Worm (Caenorhabditis elegans) whole organism, L4 larva: ENCODE data around the gene xtr-1.

ENCODE experiments used
- F26F4.8 ChIP-seq: fragments of 200-800 bp; sonication (Bioruptor generic); conservative IDR thresholded peaks from 2 replicates; pipeline ENCODE4 v1.3.6; 2022; ENCODE audit warnings: missing genetic modification characterization, missing compliant biosample characterization
- F37D6.2 ChIP-seq: sonication (generic microtip); optimal IDR thresholded peaks from 2 replicates; lab custom pipeline; 2016; ENCODE audit warnings: mild to moderate bottlenecking, missing genetic modification characterization, missing compliant biosample characterization
- F44E2.7 ChIP-seq: fragments of 200-800 bp; sonication (Bioruptor generic); IDR thresholded peaks from 2 replicates; pipeline ENCODE4 v2.1.2; 2022; ENCODE audit warnings: missing genetic modification characterization, missing compliant biosample characterization
- T20F7.1 ChIP-seq: fragments of 200-800 bp; sonication (Bioruptor generic); optimal IDR thresholded peaks from 2 replicates; lab custom pipeline; 2018; ENCODE audit warnings: mild to moderate bottlenecking, missing genetic modification characterization, missing compliant biosample characterization
- T26A8.4 ChIP-seq: fragments of 200-800 bp; sonication (Bioruptor generic); IDR thresholded peaks from 2 replicates; pipeline ENCODE4 v1.3.6; 2022; ENCODE audit warnings: missing genetic modification characterization, missing compliant biosample characterization
- Y105C5A.15 ChIP-seq: fragments of 200-800 bp; sonication (Bioruptor generic); IDR thresholded peaks from 2 replicates; pipeline ENCODE4 v1.3.6; 2022; ENCODE audit warnings: missing genetic modification characterization, missing compliant biosample characterization
- Y5F2A.4 ChIP-seq: fragments of 200-800 bp; sonication (Bioruptor generic); optimal IDR thresholded peaks from 2 replicates; lab custom pipeline; 2018; ENCODE audit warnings: mild to moderate bottlenecking, missing genetic modification characterization, missing compliant biosample characterization
- aha-1 ChIP-seq: fragments of 150-350 bp; peaks from one replicate; lab custom pipeline; 2014; ENCODE audit warnings: missing biosample characterization, missing genetic modification characterization
- aly-2 ChIP-seq: sonication (generic microtip); optimal IDR thresholded peaks from 2 replicates; lab custom pipeline; 2018; ENCODE audit warnings: missing biosample characterization, missing genetic modification characterization
- ama-1 ChIP-seq: fragments of 150-350 bp; optimal IDR thresholded peaks from 2 replicates; lab custom pipeline; 2014; ENCODE audit warnings: inconsistent platforms, mixed read lengths
- ceh-20 ChIP-seq: fragments of 200-800 bp; sonication (Bioruptor generic); IDR thresholded peaks from 2 replicates; pipeline ENCODE4 v1.3.6; 2022; ENCODE audit warnings: missing genetic modification reagents, missing genetic modification characterization, missing compliant biosample characterization
- daf-12 ChIP-seq: fragments of 150-350 bp; optimal IDR thresholded peaks from 2 replicates; lab custom pipeline; 2014; ENCODE audit warnings: missing biosample characterization, missing genetic modification reagents, missing genetic modification characterization
- dmd-6 ChIP-seq: fragments of 200-800 bp; sonication (Bioruptor generic); IDR thresholded peaks from 2 replicates; pipeline ENCODE4 v1.3.6; 2022; ENCODE audit warnings: missing genetic modification reagents, missing genetic modification characterization, missing compliant biosample characterization
- fos-1 ChIP-seq: fragments of 150-350 bp; optimal IDR thresholded peaks from 2 replicates; lab custom pipeline; 2014; ENCODE audit warnings: missing biosample characterization, missing genetic modification characterization
- gei-8 ChIP-seq: fragments of 200-800 bp; sonication (Bioruptor generic); optimal IDR thresholded peaks from 2 replicates; lab custom pipeline; 2018; ENCODE audit warnings: mild to moderate bottlenecking, missing genetic modification characterization, missing compliant biosample characterization
- hif-1 ChIP-seq, 2 experiments: sonication (generic microtip); optimal IDR thresholded peaks; 2 replicates each; lab custom pipeline; 2016 to 2017; ENCODE audit warnings: missing compliant biosample characterization in 2 of 2, missing genetic modification characterization in 2 of 2, missing genetic modification reagents in 2 of 2, missing genotype in 2 of 2, mild to moderate bottlenecking in 1 of 2
- jun-1 ChIP-seq: fragments of 150-350 bp; optimal IDR thresholded peaks from 2 replicates; lab custom pipeline; 2014; ENCODE audit warnings: missing biosample characterization, missing genetic modification reagents, missing genetic modification characterization
- lin-13 ChIP-seq: fragments of 150-350 bp; optimal IDR thresholded peaks from 2 replicates; lab custom pipeline; 2014; ENCODE audit warnings: missing biosample characterization, missing genetic modification reagents, missing genetic modification characterization
- lin-15B ChIP-seq: fragments of 150-350 bp; sonication (generic microtip); optimal IDR thresholded peaks from 3 replicates; lab custom pipeline; 2014; ENCODE audit warnings: missing biosample characterization, missing genetic modification characterization
- lin-29 ChIP-seq: fragments of 200-800 bp; sonication (Bioruptor generic); IDR thresholded peaks from 2 replicates; pipeline ENCODE4 v1.3.6; 2022; ENCODE audit warnings: missing genetic modification reagents, missing genetic modification characterization, missing compliant biosample characterization
- lin-38 ChIP-seq: fragments of 200-800 bp; sonication (Bioruptor generic); IDR thresholded peaks from 2 replicates; pipeline ENCODE4 v1.3.6; 2022; ENCODE audit warnings: missing genetic modification reagents, missing genetic modification characterization, missing compliant biosample characterization
- lin-39 ChIP-seq: fragments of 150-350 bp; optimal IDR thresholded peaks from 2 replicates; lab custom pipeline; 2014; ENCODE audit warnings: missing biosample characterization, missing genetic modification reagents, missing genetic modification characterization
- madf-9 ChIP-seq: fragments of 200-800 bp; sonication (Bioruptor generic); conservative IDR thresholded peaks from 2 replicates; pipeline ENCODE4 v1.3.6; 2022; ENCODE audit warnings: missing genetic modification reagents, missing genetic modification characterization, missing compliant biosample characterization
- mdl-1 ChIP-seq, 2 experiments: fragments of 150-350 bp in 1 of 2; sonication (generic microtip) in 1 of 2; optimal IDR thresholded peaks; 2 replicates each; lab custom pipeline; 2014 to 2017; ENCODE audit warnings: missing biosample characterization in 2 of 2, missing genetic modification characterization in 2 of 2
- mxl-2 ChIP-seq: fragments of 200-800 bp; sonication (Bioruptor generic); conservative IDR thresholded peaks from 2 replicates; pipeline ENCODE4 v1.3.6; 2022; ENCODE audit warnings: missing genetic modification reagents, missing genetic modification characterization, missing compliant biosample characterization
- nhr-10 ChIP-seq: fragments of 150-350 bp; optimal IDR thresholded peaks from 2 replicates; lab custom pipeline; 2014; ENCODE audit warnings: missing biosample characterization, missing genetic modification characterization
- nhr-11 ChIP-seq: fragments of 150-350 bp; optimal IDR thresholded peaks from 2 replicates; lab custom pipeline; 2014; ENCODE audit warnings: missing biosample characterization, missing genetic modification characterization
- nhr-111 ChIP-seq: fragments of 200-800 bp; sonication (Bioruptor generic); optimal IDR thresholded peaks from 2 replicates; lab custom pipeline; 2018; ENCODE audit warnings: mild to moderate bottlenecking, missing genetic modification characterization, missing compliant biosample characterization
- nhr-237 ChIP-seq: sonication (generic microtip); optimal IDR thresholded peaks from 2 replicates; lab custom pipeline; 2017; ENCODE audit warnings: missing biosample characterization, missing genetic modification characterization
- nhr-25 ChIP-seq: sonication (generic microtip); optimal IDR thresholded peaks from 2 replicates; lab custom pipeline; 2017; ENCODE audit warnings: missing genetic modification characterization, mild to moderate bottlenecking, missing compliant biosample characterization, antibody characterized with exemption, moderate library complexity, borderline replicate concordance; ENCODE audit not compliant: insufficient read depth
- nhr-28 ChIP-seq: fragments of 150-350 bp; optimal IDR thresholded peaks from 2 replicates; lab custom pipeline; 2014; ENCODE audit warnings: missing biosample characterization, missing genetic modification characterization
- php-3 ChIP-seq: fragments of 200-800 bp; sonication (Bioruptor generic); IDR thresholded peaks from 2 replicates; pipeline ENCODE4 v1.3.6; 2022; ENCODE audit warnings: missing genetic modification reagents, missing genetic modification characterization, missing compliant biosample characterization
- pqm-1 ChIP-seq: sonication (generic microtip); optimal IDR thresholded peaks from 2 replicates; lab custom pipeline; 2017; ENCODE audit warnings: missing biosample characterization, missing genetic modification characterization
- rbr-2 ChIP-seq: sonication (generic microtip); optimal IDR thresholded peaks from 2 replicates; lab custom pipeline; 2016; ENCODE audit warnings: missing genotype, missing genetic modification characterization, missing compliant biosample characterization
- sdz-12 ChIP-seq: fragments of 200-800 bp; sonication (Bioruptor generic); optimal IDR thresholded peaks from 2 replicates; lab custom pipeline; 2018; ENCODE audit warnings: mild to moderate bottlenecking, missing genetic modification characterization, missing compliant biosample characterization
- snpc-1.2 ChIP-seq: fragments of 200-800 bp; sonication (Bioruptor generic); IDR thresholded peaks from 2 replicates; pipeline ENCODE4 v1.3.6; 2022; ENCODE audit warnings: missing genetic modification reagents, missing genetic modification characterization, missing compliant biosample characterization
- spr-1 ChIP-seq: sonication (generic microtip); optimal IDR thresholded peaks from 2 replicates; lab custom pipeline; 2016; ENCODE audit warnings: mild to moderate bottlenecking, missing genetic modification characterization, missing compliant biosample characterization
- spr-3 ChIP-seq: fragments of 200-800 bp; sonication (Bioruptor generic); optimal IDR thresholded peaks from 2 replicates; lab custom pipeline; 2018; ENCODE audit warnings: mild to moderate bottlenecking, missing genetic modification characterization, missing compliant biosample characterization
- unc-39 ChIP-seq: sonication (generic microtip); optimal IDR thresholded peaks from 2 replicates; lab custom pipeline; 2017; ENCODE audit warnings: missing biosample characterization, missing genetic modification characterization

The xtr-1 gene

ce11 chrX:11885577-11885976, 33.0 kb downstream of the xtr-1 start, which contains the start of gene Y62H9A.7:
TSS of gene Y62H9A.7 (minus strand) at chrX:11885677.
- no peak for TF ChIP-seq fos-1
- no peak for TF ChIP-seq nhr-25
- TF ChIP-seq aha-1 (tag; lab: Kevin White, UChicago): no peak
- TF ChIP-seq jun-1 (tag; lab: Kevin White, UChicago): no peak
- TF ChIP-seq madf-9: no peak
- no peak for TF ChIP-seq lin-15B (tag; lab: Kevin White, UChicago)
- no peak for TF ChIP-seq php-3 (GFP tag; lab: Robert Waterston, UW)
- TF ChIP-seq dmd-6 (GFP tag; lab: Robert Waterston, UW): no peak
- TF ChIP-seq unc-39: no peak
- TF ChIP-seq F44E2.7 (GFP tag; lab: Robert Waterston, UW): no peak
- no peak for TF ChIP-seq ceh-20
- no peak for TF ChIP-seq daf-12 (tag; lab: Kevin White, UChicago)
- no peak for TF ChIP-seq lin-29 (GFP tag; lab: Robert Waterston, UW)
- TF ChIP-seq pqm-1: no peak
- no peak for TF ChIP-seq F37D6.2 (tag; lab: Kevin White, UChicago)

ce11 chrX:11892328-11892727, 39.7 kb downstream of the xtr-1 start, which contains the start of gene Y62H9A.8:
TSS of gene Y62H9A.8 (minus strand) at chrX:11892428.
- no peak for TF ChIP-seq nhr-11
- TF ChIP-seq hif-1 (tag; optimal IDR thresholded peaks at IDR 0.05; lab: Kevin White, UChicago): no peak
- TF ChIP-seq T26A8.4 (GFP tag; lab: Robert Waterston, UW): no peak
- no peak for TF ChIP-seq mxl-2 (GFP tag; lab: Robert Waterston, UW)
- no peak for TF ChIP-seq lin-38 (GFP tag; lab: Robert Waterston, UW)
- TF ChIP-seq Y105C5A.15 (GFP tag; lab: Robert Waterston, UW): no peak
- no peak for TF ChIP-seq snpc-1.2 (GFP tag; lab: Robert Waterston, UW)
- TF ChIP-seq spr-1 (tag; lab: Kevin White, UChicago): no peak
- TF ChIP-seq lin-13 (GFP tag; lab: Kevin White, UChicago): no peak
- TF ChIP-seq nhr-28 (tag; lab: Kevin White, UChicago): no peak
- no peak for TF ChIP-seq lin-29 (GFP tag; lab: Robert Waterston, UW)
- no peak for TF ChIP-seq Y5F2A.4 (GFP tag; lab: Kevin White, UChicago)
- TF ChIP-seq F26F4.8 (GFP tag; lab: Robert Waterston, UW): no peak
- TF ChIP-seq sdz-12 (GFP tag; lab: Kevin White, UChicago): no peak
- TF ChIP-seq rbr-2: no peak
- TF ChIP-seq T20F7.1 (GFP tag; lab: Kevin White, UChicago): no peak
- no peak for TF ChIP-seq nhr-237
- no peak for TF ChIP-seq ama-1

- TF ChIP-seq mdl-1 (tag; optimal IDR thresholded peaks at IDR 0.05; lab: Kevin White, UChicago) (no peak), nhr-11 (no peak), gei-8 (GFP tag; lab: Kevin White, UChicago) (no peak), aha-1 (tag; lab: Kevin White, UChicago) (peak; percentile 93)
Observed at ce11 chrX:11896708-11897107, 44.1 kb downstream of the xtr-1 start.

ce11 chrX:11898040-11898439, 45.4 kb downstream of the xtr-1 start, which contains the start of gene Y62H9A.9:
TSS of gene Y62H9A.9 (minus strand) at chrX:11898140.
- TF ChIP-seq nhr-111 (no peak), spr-3 (GFP tag; lab: Kevin White, UChicago) (no peak), aly-2 (tag; lab: Kevin White, UChicago) (no peak), F26F4.8 (GFP tag; lab: Robert Waterston, UW) (no peak), madf-9 (no peak), lin-39 (tag; lab: Kevin White, UChicago) (no peak), nhr-10 (tag; lab: Kevin White, UChicago) (no peak), spr-1 (tag; lab: Kevin White, UChicago) (no peak)
- TF ChIP-seq, all 104 proteins: peak for 0
